Worm (Caenorhabditis elegans) whole organism, young adult: ENCODE data around the gene alfa-1.

Source experiments
- B0035.1 ChIP-seq: sonication (generic microtip); optimal IDR thresholded peaks from 2 replicates; lab custom pipeline; 2016; ENCODE audit warnings: missing genetic modification characterization, mild to moderate bottlenecking, missing compliant biosample characterization, missing genotype, missing genetic modification reagents
- D2030.7 ChIP-seq: fragments of 200-800 bp; sonication (Bioruptor generic); IDR thresholded peaks from 2 replicates; pipeline ENCODE4 v1.3.6; 2022; ENCODE audit warnings: missing genetic modification reagents, missing genetic modification characterization, missing compliant biosample characterization
- aptf-3 ChIP-seq: fragments of 200-800 bp; sonication (Bioruptor generic); IDR thresholded peaks from 2 replicates; pipeline ENCODE4 v1.3.6; 2022; ENCODE audit warnings: missing genetic modification characterization, missing compliant biosample characterization
- cebp-1 ChIP-seq, 2 experiments: fragments of 200-800 bp in 1 of 2; sonication (Bioruptor generic) in 1 of 2; sonication (generic microtip) in 1 of 2; IDR thresholded peaks in 1 of 2; optimal IDR thresholded peaks in 1 of 2; 2 replicates each; pipeline versions ENCODE4 v1.3.6 to Lab custom; 2017 to 2022; ENCODE audit warnings: missing compliant biosample characterization in 2 of 2, missing genetic modification characterization in 2 of 2, mild to moderate bottlenecking in 1 of 2, missing genetic modification reagents in 1 of 2, moderate library complexity in 1 of 2
- ceh-27 ChIP-seq: fragments of 200-800 bp; sonication (Bioruptor generic); optimal IDR thresholded peaks from 2 replicates; lab custom pipeline; 2018; ENCODE audit warnings: mild to moderate bottlenecking, missing genetic modification characterization, moderate library complexity, missing compliant biosample characterization
- ceh-91 ChIP-seq: fragments of 200-800 bp; sonication (Bioruptor generic); IDR thresholded peaks from 2 replicates; pipeline ENCODE4 v1.3.6; 2022; ENCODE audit warnings: missing genetic modification reagents, missing genetic modification characterization, missing compliant biosample characterization
- egl-18 ChIP-seq: fragments of 200-800 bp; sonication (Bioruptor generic); IDR thresholded peaks from 2 replicates; pipeline ENCODE4 v1.3.6; 2022; ENCODE audit warnings: missing genetic modification reagents, missing genetic modification characterization, missing compliant biosample characterization
- hsf-1 ChIP-seq: fragments of 200-800 bp; sonication (Bioruptor generic); IDR thresholded peaks from 2 replicates; pipeline ENCODE4 v1.3.6; 2022; ENCODE audit warnings: missing genetic modification reagents, missing genetic modification characterization, missing compliant biosample characterization
- nfya-1 ChIP-seq: sonication (generic microtip); optimal IDR thresholded peaks from 2 replicates; lab custom pipeline; 2017; ENCODE audit warnings: antibody characterized with exemption, missing compliant biosample characterization, missing genetic modification characterization, borderline replicate concordance; ENCODE audit not compliant: insufficient read depth
- nhr-120 ChIP-seq: fragments of 200-800 bp; sonication (Bioruptor generic); IDR thresholded peaks from 2 replicates; pipeline ENCODE4 v1.3.6; 2022; ENCODE audit warnings: missing genetic modification characterization, missing compliant biosample characterization
- nhr-90 ChIP-seq: sonication (generic microtip); optimal IDR thresholded peaks from 2 replicates; lab custom pipeline; 2016; ENCODE audit warnings: missing genotype, mild to moderate bottlenecking, missing genetic modification characterization, missing compliant biosample characterization
- zfh-2 ChIP-seq: fragments of 200-800 bp; sonication (Bioruptor generic); conservative IDR thresholded peaks from 2 replicates; pipeline ENCODE4 v1.3.6; 2022; ENCODE audit warnings: missing genetic modification reagents, missing genetic modification characterization, missing compliant biosample characterization

- no peak for TF ChIP-seq egl-18 (GFP tag; lab: Robert Waterston, UW)
- no peak for TF ChIP-seq nfya-1 (tag; lab: Kevin White, UChicago)
- TF ChIP-seq D2030.7 (GFP tag; lab: Robert Waterston, UW): no peak
- no peak for TF ChIP-seq aptf-3
- TF ChIP-seq ceh-91 (GFP tag; lab: Robert Waterston, UW): no peak
- TF ChIP-seq B0035.1 (tag; lab: Kevin White, UChicago): no peak
- no peak for TF ChIP-seq hsf-1
- no peak for TF ChIP-seq nhr-90 (tag; lab: Kevin White, UChicago)
- TF ChIP-seq nhr-120 (GFP tag; lab: Robert Waterston, UW): no peak
- no peak for TF ChIP-seq zfh-2 (GFP tag; lab: Robert Waterston, UW)
- no peak for TF ChIP-seq ceh-27 (GFP tag; lab: Kevin White, UChicago)
- no peak for TF ChIP-seq cebp-1 (GFP tag; IDR thresholded peaks at IDR 0.05; lab: Robert Waterston, UW)
- TF ChIP-seq cebp-1 (tag; optimal IDR thresholded peaks at IDR 0.05; lab: Kevin White, UChicago): no peak
These were observed 36.7 kb upstream of the alfa-1 start, which contains the start of the genes moa-2 and cdk-11.1 for ce11 chrII:7699009-7699408.
